Fruit fly (Drosophila melanogaster): Measurements from ENCODE around the gene snk.

dm6 chr3R:13057121-13057805 is 14.7 kb upstream of the snk start, which contains the start of gene sim:
- TF ChIP-seq Eip93F (GFP tag; optimal IDR thresholded peaks at IDR 0.05), result no peak
- no peak for TF ChIP-seq vri (GFP tag; optimal IDR thresholded peaks at IDR 0.05)
- no peak for TF ChIP-seq fd85E (GFP tag; optimal IDR thresholded peaks at IDR 0.05)
- TF ChIP-seq CG6276 (GFP tag; optimal IDR thresholded peaks at IDR 0.05), result no peak
- no peak for TF ChIP-seq Sox102F (GFP tag; optimal IDR thresholded peaks at IDR 0.05)
- no peak for TF ChIP-seq CG3032 (tag; optimal IDR thresholded peaks at IDR 0.05)
- TF ChIP-seq CG11294 (GFP tag; IDR thresholded peaks at IDR 0.05), result no peak
- no peak for TF ChIP-seq CG6792 (GFP tag; optimal IDR thresholded peaks at IDR 0.05)
- no peak for TF ChIP-seq OdsH (GFP tag; optimal IDR thresholded peaks at IDR 0.05)
- TF ChIP-seq CG7368 (GFP tag; optimal IDR thresholded peaks at IDR 0.05), result no peak
- no peak for TF ChIP-seq CG11902 (GFP tag; optimal IDR thresholded peaks at IDR 0.05)
- TF ChIP-seq CG8319 (GFP tag; optimal IDR thresholded peaks at IDR 0.05), result no peak
